Worm (Caenorhabditis elegans): ENCODE measurements around the gene srh-82.

The srh-82 gene

DNA sequence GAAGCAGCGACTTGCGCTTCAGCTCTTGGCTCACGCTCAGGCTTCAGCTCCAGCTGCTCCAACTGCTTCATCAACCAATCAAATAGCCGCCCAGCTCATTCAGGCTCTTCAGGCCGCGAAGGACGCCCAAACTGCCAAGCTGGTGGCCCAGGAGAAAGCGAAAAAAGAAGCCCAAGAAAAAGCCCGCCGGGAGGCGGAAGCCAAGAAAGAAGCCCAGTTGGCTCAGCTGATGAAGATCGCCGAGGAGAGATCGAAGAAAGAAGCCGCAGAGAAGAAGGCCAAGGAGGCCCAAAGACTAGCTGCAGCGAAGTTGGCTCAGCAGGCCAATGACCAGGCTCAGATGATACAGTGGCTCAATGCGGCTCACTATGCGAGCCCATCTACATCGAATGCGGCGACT is 28.7 kb upstream of the srh-82 start:
- TF ChIP-seq ama-1 (optimal IDR thresholded peaks at IDR 0.05) = no peak
- no peak for TF ChIP-seq pqm-1 (tag; optimal IDR thresholded peaks at IDR 0.05)
- peak in 1 of 2 experiments; percentile 45 for TF ChIP-seq unc-62 (GFP tag; optimal IDR thresholded peaks at IDR 0.05 in 1 of 2)
- TF ChIP-seq unc-62 (tag; optimal IDR thresholded peaks at IDR 0.05) = no peak
- 0 out of 2 replicates have a peak, but pooled peaks have one; percentile 30 for TF ChIP-seq lim-7 (GFP tag; IDR thresholded peaks at IDR 0.05)
- TF ChIP-seq hlh-30 (tag; optimal IDR thresholded peaks at IDR 0.05; ENCODE audit: insufficient read depth) = no peak
- no peak for TF ChIP-seq madf-9 (GFP tag; conservative IDR thresholded peaks at IDR 0.05)
- no peak for TF ChIP-seq pha-4 (GFP tag; IDR thresholded peaks at IDR 0.05)
- no peak for TF ChIP-seq pha-4 (tag; optimal IDR thresholded peaks at IDR 0.05)
- TF ChIP-seq F10B5.3 (tag; optimal IDR thresholded peaks at IDR 0.05) = no peak
- no peak for TF ChIP-seq ztf-11 (tag; optimal IDR thresholded peaks at IDR 0.05)
- peak; percentile 86 for TF ChIP-seq set-16 (GFP tag; IDR thresholded peaks at IDR 0.05)
- no peak for TF ChIP-seq ZK546.5 (tag; optimal IDR thresholded peaks at IDR 0.05)
- TF ChIP-seq aha-1 (tag) = peak; percentile 65

DNA sequence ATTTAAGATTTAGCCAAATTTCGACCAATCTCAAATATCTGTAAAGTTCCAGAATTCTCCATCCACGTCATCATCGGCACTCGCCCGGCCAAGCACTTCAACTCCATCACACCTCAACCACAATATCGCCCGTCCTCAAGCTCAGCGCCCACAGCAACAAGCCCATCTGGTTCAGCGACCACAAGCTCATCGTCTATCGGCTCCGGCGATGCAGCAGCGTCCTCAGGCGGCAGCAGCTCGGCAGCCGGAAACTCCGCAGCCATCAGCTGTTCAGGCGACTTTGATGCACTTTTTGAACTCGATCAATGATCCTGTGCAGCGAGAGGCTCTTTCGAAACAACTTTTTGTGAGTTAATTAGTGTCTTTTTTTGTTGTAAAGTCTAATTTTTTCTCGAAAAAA is 27.6 kb upstream of the srh-82 start:
- TF ChIP-seq F37D6.2 (tag; optimal IDR thresholded peaks at IDR 0.05) = no peak
- TF ChIP-seq unc-39 (tag; optimal IDR thresholded peaks at IDR 0.05) = no peak
- TF ChIP-seq Y105C5A.15 (GFP tag; IDR thresholded peaks at IDR 0.05) = no peak
- no peak for TF ChIP-seq lin-13 (GFP tag; optimal IDR thresholded peaks at IDR 0.05)
- no peak for TF ChIP-seq ceh-20 (GFP tag; IDR thresholded peaks at IDR 0.05)
- TF ChIP-seq nhr-102 (tag; optimal IDR thresholded peaks at IDR 0.05) = no peak
- no peak for TF ChIP-seq unc-130 (GFP tag; optimal IDR thresholded peaks at IDR 0.05)
- no peak for TF ChIP-seq nhr-6 (tag; optimal IDR thresholded peaks at IDR 0.05)
- TF ChIP-seq hlh-30 (tag; optimal IDR thresholded peaks at IDR 0.05; ENCODE audit: insufficient read depth) = no peak
- no peak for TF ChIP-seq nhr-25 (tag; optimal IDR thresholded peaks at IDR 0.05; ENCODE audit: borderline replicate concordance, insufficient read depth)
- peak; percentile 58 for TF ChIP-seq T26A8.4 (GFP tag; IDR thresholded peaks at IDR 0.05)
- TF ChIP-seq F26F4.8 (GFP tag; conservative IDR thresholded peaks at IDR 0.05) = no peak
- TF ChIP-seq tag-97 (GFP tag; IDR thresholded peaks at IDR 0.05) = no peak
- TF ChIP-seq duxl-1 (tag; optimal IDR thresholded peaks at IDR 0.05; ENCODE audit: poor library complexity) = no peak
- no peak for TF ChIP-seq ztf-7 (tag; optimal IDR thresholded peaks at IDR 0.05)
- TF ChIP-seq zip-2 (tag; optimal IDR thresholded peaks at IDR 0.05) = no peak
- TF ChIP-seq egl-43 (GFP tag; IDR thresholded peaks at IDR 0.05) = peak; percentile 74
- no peak for TF ChIP-seq cey-2 (tag; optimal IDR thresholded peaks at IDR 0.05; ENCODE audit: borderline replicate concordance, insufficient read depth)
- no peak for TF ChIP-seq dmd-9 (GFP tag; IDR thresholded peaks at IDR 0.05)
- no peak for TF ChIP-seq ceh-82 (tag; optimal IDR thresholded peaks at IDR 0.05)
- TF ChIP-seq F44E2.7 (GFP tag; IDR thresholded peaks at IDR 0.05) = no peak
- TF ChIP-seq R02D3.7 (tag; optimal IDR thresholded peaks at IDR 0.05) = no peak
- TF ChIP-seq lin-39 (tag; optimal IDR thresholded peaks at IDR 0.05) = no peak
- no peak for TF ChIP-seq ceh-62 (tag; optimal IDR thresholded peaks at IDR 0.05)
- TF ChIP-seq D1046.2 (GFP tag; IDR thresholded peaks at IDR 0.05) = 0 out of 2 replicates have a peak, but pooled peaks have one; percentile 46
- TF ChIP-seq saeg-2 (GFP tag; IDR thresholded peaks at IDR 0.05) = 0 out of 2 replicates have a peak, but pooled peaks have one; percentile 37
- no peak for TF ChIP-seq lim-7 (GFP tag; IDR thresholded peaks at IDR 0.05)
- TF ChIP-seq nhr-111 (GFP tag; optimal IDR thresholded peaks at IDR 0.05) = peak; percentile 20
- no peak for TF ChIP-seq lin-29 (GFP tag; IDR thresholded peaks at IDR 0.05)
- TF ChIP-seq Y75B8A.6 (GFP tag; IDR thresholded peaks at IDR 0.05) = no peak
- TF ChIP-seq egl-27 (tag; optimal IDR thresholded peaks at IDR 0.05) = no peak
- TF ChIP-seq ctbp-1 (GFP tag; IDR thresholded peaks at IDR 0.05) = no peak; the same call in 1 of the 2 replicates
- TF ChIP-seq Y48G9A.11 (GFP tag; IDR thresholded peaks at IDR 0.05) = peak; percentile 39; the same call in 1 of the 2 replicates
- no peak for TF ChIP-seq snpc-1.2 (GFP tag; IDR thresholded peaks at IDR 0.05)
- no peak for TF ChIP-seq ces-1 (GFP tag; optimal IDR thresholded peaks at IDR 0.05)
- TF ChIP-seq F10B5.3 (tag; optimal IDR thresholded peaks at IDR 0.05) = no peak
- TF ChIP-seq madf-5 (GFP tag; IDR thresholded peaks at IDR 0.05) = no peak
- TF ChIP-seq mxl-2 (GFP tag; conservative IDR thresholded peaks at IDR 0.05) = no peak
- TF ChIP-seq rbr-2 (tag; optimal IDR thresholded peaks at IDR 0.05) = no peak
- no peak for TF ChIP-seq daf-19 (GFP tag; conservative IDR thresholded peaks at IDR 0.05)
